Worm (Caenorhabditis elegans) whole organism, young adult: Measurements from ENCODE around the gene lig-1.

ENCODE experiments used
- Y53F4B.3 ChIP-seq: fragments of 200-800 bp; sonication (Bioruptor generic); IDR thresholded peaks from 2 replicates; pipeline ENCODE4 v1.3.6; 2022; ENCODE audit warnings: missing genetic modification reagents, missing genetic modification characterization, missing compliant biosample characterization
- dpl-1 ChIP-seq: fragments of 150-350 bp; optimal IDR thresholded peaks from 2 replicates; lab custom pipeline; 2014; ENCODE audit warnings: missing biosample characterization, missing genetic modification reagents, missing genetic modification characterization
- mxl-1 ChIP-seq: sonication (generic microtip); optimal IDR thresholded peaks from 2 replicates; lab custom pipeline; 2016; ENCODE audit warnings: missing genetic modification characterization, missing compliant biosample characterization
- snpc-4 ChIP-seq, 5 experiments: fragments of 150-350 bp in 1 of 5; sonication (generic microtip) in 4 of 5; optimal IDR thresholded peaks; 2 replicates each; lab custom pipeline; 2014 to 2018; ENCODE audit warnings: missing genetic modification characterization in 5 of 5, missing biosample characterization in 3 of 5, antibody characterized with exemption in 2 of 5, mild to moderate bottlenecking in 2 of 5, missing compliant biosample characterization in 2 of 5, missing genotype in 2 of 5, moderate library complexity in 2 of 5, missing genetic modification reagents in 1 of 5

DNA sequence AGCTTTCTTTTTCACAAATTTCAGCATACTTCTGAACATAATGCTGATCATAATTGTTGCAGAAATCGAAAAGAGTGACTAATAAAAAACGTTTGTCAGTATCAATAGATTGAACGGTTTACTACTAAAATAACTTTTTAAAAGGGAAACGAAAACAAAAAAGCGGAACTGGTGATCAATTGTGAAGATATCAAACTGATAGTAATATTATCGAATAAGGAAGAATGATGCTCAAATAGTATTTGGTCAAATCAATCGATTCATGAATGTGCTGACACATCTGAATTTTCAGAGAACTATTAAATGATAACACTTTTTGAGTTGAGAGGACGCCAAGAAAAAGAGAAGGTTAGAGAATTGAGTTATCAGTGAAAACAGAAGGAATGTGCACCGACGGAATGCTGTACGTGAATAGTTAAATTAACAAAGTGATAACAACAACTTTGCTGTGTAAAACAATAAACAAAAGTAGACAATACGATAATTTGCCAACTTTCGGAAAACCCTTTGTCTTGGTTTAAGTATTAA lies 37.3 kb upstream of the lig-1 start, which contains the start of gene D1054.5:
- TF ChIP-seq dpl-1 (no peak), mxl-1 (tag; lab: Kevin White, UChicago) (no peak), Y53F4B.3 (GFP tag; lab: Robert Waterston, UW) (no peak), snpc-4 (GFP tag; optimal IDR thresholded peaks at IDR 0.05; lab: Kevin White, UChicago) (no peak), snpc-4 (tag; optimal IDR thresholded peaks at IDR 0.05; lab: Kevin White, UChicago) (no peak)
